Fruit fly (Drosophila melanogaster): ENCODE data around the gene CG17746.

The CG17746 gene

dm6 chr3L:3245189-3245588, 5.8 kb upstream of the CG17746 start:
- TF ChIP-seq nerfin-1 (tag; optimal IDR thresholded peaks at IDR 0.05), result no peak
- peak; percentile 22 for TF ChIP-seq corto (GFP tag; optimal IDR thresholded peaks at IDR 0.05)
- TF ChIP-seq CG7839 (tag; optimal IDR thresholded peaks at IDR 0.05), result no peak
- no peak for TF ChIP-seq Doc3 (GFP tag; IDR thresholded peaks at IDR 0.05; ENCODE audit: partially characterized antibody)
- 0 out of 2 replicates have a peak, but pooled peaks have one; percentile 15 for TF ChIP-seq Drgx (GFP tag; IDR thresholded peaks at IDR 0.05)
- no peak for TF ChIP-seq da (GFP tag; optimal IDR thresholded peaks at IDR 0.05)
- TF ChIP-seq lbe (GFP tag; optimal IDR thresholded peaks at IDR 0.05), result peak; percentile 51
- TF ChIP-seq ERR (GFP tag; optimal IDR thresholded peaks at IDR 0.05), result no peak
- TF ChIP-seq grn (GFP tag; optimal IDR thresholded peaks at IDR 0.05), result no peak
- no peak for TF ChIP-seq NK7.1 (GFP tag; optimal IDR thresholded peaks at IDR 0.05)
- peak; percentile 94 for TF ChIP-seq nom (GFP tag; optimal IDR thresholded peaks at IDR 0.05)
- no peak for TF ChIP-seq kni (GFP tag; optimal IDR thresholded peaks at IDR 0.05)
- TF ChIP-seq bsh (GFP tag; optimal IDR thresholded peaks at IDR 0.05), result peak in 1 of 2 experiments; percentile 64

dm6 chr3L:3244244-3245144, 5.1 kb upstream of the CG17746 start, which contains the start of gene CG12078:
TSS of gene CG12078 (minus strand) at chr3L:3244294.
- no peak for TF ChIP-seq Usf (GFP tag; optimal IDR thresholded peaks at IDR 0.05)
- no peak for TF ChIP-seq CHES-1-like (GFP tag; optimal IDR thresholded peaks at IDR 0.05)
- no peak for TF ChIP-seq emc (GFP tag; optimal IDR thresholded peaks at IDR 0.05)
- no peak for TF ChIP-seq Dfd (GFP tag; optimal IDR thresholded peaks at IDR 0.05)
- TF ChIP-seq aop (GFP tag; IDR thresholded peaks at IDR 0.05), result no peak
- no peak for TF ChIP-seq CG13424 (tag; optimal IDR thresholded peaks at IDR 0.05)
- no peak for TF ChIP-seq Neu2 (GFP tag; optimal IDR thresholded peaks at IDR 0.05; ENCODE audit: borderline replicate concordance)
- TF ChIP-seq CG4854 (GFP tag; optimal IDR thresholded peaks at IDR 0.05), result no peak

- TF ChIP-seq Oli (tag; optimal IDR thresholded peaks at IDR 0.05), result no peak
- TF ChIP-seq sens (GFP tag), result peak; percentile 6
- TF ChIP-seq CG4424 (GFP tag; optimal IDR thresholded peaks at IDR 0.05), result no peak
- TF ChIP-seq Xrp1 (GFP tag; IDR thresholded peaks at IDR 0.05), result no peak
- TF ChIP-seq CG31388 (GFP tag; optimal IDR thresholded peaks at IDR 0.05), result no peak
- no peak for TF ChIP-seq odd (GFP tag; optimal IDR thresholded peaks at IDR 0.05)
- TF ChIP-seq CG42726 (GFP tag; IDR thresholded peaks at IDR 0.05; ENCODE audit: partially characterized antibody), result no peak
- no peak for TF ChIP-seq B-H2 (GFP tag; optimal IDR thresholded peaks at IDR 0.05)
- TF ChIP-seq luna (GFP tag; optimal IDR thresholded peaks at IDR 0.05), result no peak
- TF ChIP-seq CG33557 (GFP tag; optimal IDR thresholded peaks at IDR 0.05), result no peak
- no peak for TF ChIP-seq Opbp (GFP tag; IDR thresholded peaks at IDR 0.05; ENCODE audit: partially characterized antibody)
- no peak for TF ChIP-seq gem (tag; optimal IDR thresholded peaks at IDR 0.05)
- peak; percentile 18 for TF ChIP-seq corto (GFP tag; optimal IDR thresholded peaks at IDR 0.05)
- TF ChIP-seq CG12104 (GFP tag; optimal IDR thresholded peaks at IDR 0.05), result no peak
- no peak for TF ChIP-seq ems (GFP tag; optimal IDR thresholded peaks at IDR 0.05)
- no peak for TF ChIP-seq Atf6 (GFP tag; IDR thresholded peaks at IDR 0.05)
- TF ChIP-seq CG10431 (GFP tag; optimal IDR thresholded peaks at IDR 0.05), result no peak
- peak; percentile 5 for TF ChIP-seq nom (GFP tag; optimal IDR thresholded peaks at IDR 0.05)
- no peak for TF ChIP-seq CG18619 (GFP tag; optimal IDR thresholded peaks at IDR 0.05)
- no peak for TF ChIP-seq gt (GFP tag; IDR thresholded peaks at IDR 0.05)
- no peak for TF ChIP-seq CG12071 (GFP tag; optimal IDR thresholded peaks at IDR 0.05)
- TF ChIP-seq jing (GFP tag; optimal IDR thresholded peaks at IDR 0.05), result no peak
- no peak for TF ChIP-seq ttk (GFP tag; IDR thresholded peaks at IDR 0.05)
- TF ChIP-seq CG18764 (GFP tag; optimal IDR thresholded peaks at IDR 0.05), result no peak
- TF ChIP-seq CG16813 (GFP tag; IDR thresholded peaks at IDR 0.05; ENCODE audit: partially characterized antibody), result 0 out of 3 replicates have a peak, but pooled peaks have one; percentile 27
Measured at dm6 chr3L:3242121-3243083, 3.0 kb upstream of the CG17746 start.

All from whole organism, embryonic.